Fruit fly (Drosophila melanogaster): Measurements from ENCODE around the gene CG14440.

DNA sequence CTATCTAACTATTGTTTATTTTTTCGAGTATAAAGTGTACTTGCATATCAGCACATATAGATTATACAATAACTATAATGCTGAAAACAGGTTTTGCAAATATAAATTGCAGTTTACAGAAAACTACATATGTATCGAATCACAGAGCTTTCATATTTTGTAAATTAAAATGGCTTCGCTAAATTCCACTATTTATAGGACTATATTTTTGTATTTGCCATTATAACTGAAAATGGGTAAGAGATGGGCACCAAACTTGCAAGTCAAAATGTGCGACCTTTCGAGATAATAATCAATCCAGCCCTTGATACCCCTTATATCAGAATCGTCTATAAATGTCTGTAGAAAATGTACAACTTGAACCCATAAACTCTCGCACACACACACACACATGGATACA, 4.9 kb upstream of the CG14440 start:
- TF ChIP-seq pad (GFP tag; optimal IDR thresholded peaks at IDR 0.05) = no peak
- no peak for TF ChIP-seq CG7045 (GFP tag; optimal IDR thresholded peaks at IDR 0.05)
- TF ChIP-seq Crg-1 (GFP tag; optimal IDR thresholded peaks at IDR 0.05) = no peak
- TF ChIP-seq Mnt (GFP tag; optimal IDR thresholded peaks at IDR 0.05) = no peak
- TF ChIP-seq cic (GFP tag; optimal IDR thresholded peaks at IDR 0.05) = no peak
- TF ChIP-seq CG5204 (GFP tag; optimal IDR thresholded peaks at IDR 0.05) = no peak
- TF ChIP-seq bab1 (GFP tag; optimal IDR thresholded peaks at IDR 0.05) = no peak
- no peak for TF ChIP-seq tj (GFP tag; optimal IDR thresholded peaks at IDR 0.05)
- TF ChIP-seq cnc (optimal IDR thresholded peaks at IDR 0.05) = no peak
- TF ChIP-seq ovo (GFP tag; optimal IDR thresholded peaks at IDR 0.05) = no peak
